Fruit fly (Drosophila melanogaster) whole organism, embryonic: ENCODE results near the gene Ptp4E.
A peak's percentile ranks its signal among the peaks of the same experiment; 100 is the strongest.

Experiments used
- Aef1 ChIP-seq: fragments of 200-800 bp; sonication (Bioruptor generic); IDR thresholded peaks from 3 replicates; pipeline ENCODE4 v1.3.6; 2022; ENCODE audit warnings: missing biosample characterization, missing genetic modification characterization
- Awh ChIP-seq: fragments of 200-800 bp; sonication (Bioruptor generic); IDR thresholded peaks from 2 replicates; pipeline ENCODE4, ENCODE4 v1.3.6; 2022; ENCODE audit warnings: missing biosample characterization, missing genetic modification characterization
- BEAF-32 ChIP-seq: fragments of 200-800 bp; sonication (Bioruptor generic); optimal IDR thresholded peaks from 3 replicates; lab custom pipeline; 2017; ENCODE audit warnings: missing biosample characterization, missing genetic modification characterization, mild to moderate bottlenecking, moderate library complexity, missing genetic modification reagents
- Bteb2 ChIP-seq: fragments of 200-800 bp; sonication (Bioruptor generic); optimal IDR thresholded peaks from 2 replicates; lab custom pipeline; 2016; ENCODE audit warnings: missing biosample characterization, missing genetic modification characterization
- CG10431 ChIP-seq: fragments of 200-800 bp; sonication (Bioruptor generic); optimal IDR thresholded peaks from 3 replicates; lab custom pipeline; 2018; ENCODE audit warnings: missing biosample characterization, mild to moderate bottlenecking, missing genetic modification characterization
- CG13424 ChIP-seq: fragments of 200-800 bp; sonication (Bioruptor generic); optimal IDR thresholded peaks from 2 replicates; lab custom pipeline; 2019; ENCODE audit warnings: missing biosample characterization, mild to moderate bottlenecking, missing genetic modification characterization, moderate library complexity
- CG16779 ChIP-seq: fragments of 200-800 bp; sonication (Bioruptor generic); IDR thresholded peaks from 2 replicates; pipeline ENCODE4 v1.3.6; 2022; ENCODE audit warnings: missing biosample characterization, missing genetic modification characterization
- CG17328 ChIP-seq: fragments of 200-800 bp; sonication (Bioruptor generic); IDR thresholded peaks from 2 replicates; pipeline ENCODE4 v1.3.6; 2022; ENCODE audit warnings: missing biosample characterization, missing genetic modification characterization
- CG17359 ChIP-seq: fragments of 200-800 bp; sonication (Bioruptor generic); optimal IDR thresholded peaks from 3 replicates; lab custom pipeline; 2018; ENCODE audit warnings: missing biosample characterization, mild to moderate bottlenecking, missing genetic modification characterization, moderate library complexity
- CG18262 ChIP-seq: fragments of 200-800 bp; optimal IDR thresholded peaks from 3 replicates; lab custom pipeline; 2019; ENCODE audit warnings: missing biosample characterization, mild to moderate bottlenecking, missing genetic modification characterization, moderate library complexity
- CG2889 ChIP-seq: fragments of 200-800 bp; sonication (Bioruptor generic); IDR thresholded peaks from 3 replicates; pipeline ENCODE4 v1.3.6; 2022; ENCODE audit warnings: missing biosample characterization, missing genetic modification characterization
- CG30020 ChIP-seq: fragments of 200-800 bp; optimal IDR thresholded peaks from 2 replicates; lab custom pipeline; 2019; ENCODE audit warnings: missing biosample characterization, mild to moderate bottlenecking, missing genetic modification characterization, moderate library complexity
- CG3281 ChIP-seq: fragments of 200-800 bp; sonication (Bioruptor generic); optimal IDR thresholded peaks from 3 replicates; lab custom pipeline; 2017; ENCODE audit warnings: missing biosample characterization, mild to moderate bottlenecking, missing genetic modification characterization
- CG33557 ChIP-seq: fragments of 200-800 bp; sonication (Bioruptor generic); optimal IDR thresholded peaks from 2 replicates; lab custom pipeline; 2019; ENCODE audit warnings: missing biosample characterization, mild to moderate bottlenecking, missing genetic modification characterization, moderate library complexity
- CG3726 ChIP-seq: fragments of 200-800 bp; sonication (Bioruptor generic); IDR thresholded peaks from 3 replicates; pipeline ENCODE4, ENCODE4 v1.3.6; 2022; ENCODE audit warnings: missing biosample characterization, missing genetic modification characterization
- CG3995 ChIP-seq: fragments of 200-800 bp; sonication (Bioruptor generic); optimal IDR thresholded peaks from 3 replicates; lab custom pipeline; 2016; ENCODE audit warnings: missing biosample characterization, missing genetic modification characterization
- CG4328 ChIP-seq: fragments of 200-800 bp; sonication (Bioruptor generic); optimal IDR thresholded peaks from 3 replicates; lab custom pipeline; 2017; ENCODE audit warnings: missing biosample characterization, missing genetic modification reagents, missing genetic modification characterization
- CG7987 ChIP-seq: fragments of 200-800 bp; sonication (Bioruptor generic); optimal IDR thresholded peaks from 2 replicates; lab custom pipeline; 2018; ENCODE audit warnings: missing biosample characterization, mild to moderate bottlenecking, missing genetic modification characterization, moderate library complexity
- CG8924 ChIP-seq: fragments of 200-800 bp; optimal IDR thresholded peaks from 3 replicates; lab custom pipeline; 2019; ENCODE audit warnings: missing biosample characterization, mild to moderate bottlenecking, missing genetic modification characterization, moderate library complexity
- D19A ChIP-seq: fragments of 200-800 bp; optimal IDR thresholded peaks from 3 replicates; lab custom pipeline; 2019; ENCODE audit warnings: missing biosample characterization, mild to moderate bottlenecking, missing genetic modification characterization, moderate library complexity
- Doc3 ChIP-seq: fragments of 200-800 bp; sonication (Bioruptor generic); IDR thresholded peaks from 3 replicates; pipeline ENCODE4 v1.3.6; 2022; ENCODE audit warnings: missing biosample characterization, missing genetic modification characterization; ENCODE audit not compliant: partially characterized antibody
- HHEX ChIP-seq: fragments of 200-800 bp; sonication (Bioruptor generic); optimal IDR thresholded peaks from 3 replicates; lab custom pipeline; 2017; ENCODE audit warnings: missing biosample characterization, mild to moderate bottlenecking, missing genetic modification characterization, missing genetic modification reagents
- Lim3 ChIP-seq: fragments of 200-800 bp; sonication (Bioruptor generic); IDR thresholded peaks from 2 replicates; pipeline ENCODE4 v1.3.6; 2022; ENCODE audit warnings: missing biosample characterization, missing genetic modification characterization
- Rfx ChIP-seq: fragments of 200-800 bp; sonication (Bioruptor generic); IDR thresholded peaks from 2 replicates; pipeline ENCODE4 v1.3.6; 2022; ENCODE audit warnings: missing biosample characterization, missing genetic modification characterization
- Side ChIP-seq: fragments of 200-800 bp; sonication (Bioruptor generic); optimal IDR thresholded peaks from 2 replicates; lab custom pipeline; 2016; ENCODE audit warnings: missing biosample characterization, missing genetic modification characterization
- Sry-δ ChIP-seq: fragments of 200-800 bp; sonication (Bioruptor generic); optimal IDR thresholded peaks from 2 replicates; lab custom pipeline; 2016; ENCODE audit warnings: missing biosample characterization, missing genetic modification characterization
- Stat92E ChIP-seq, 3 experiments: fragments of >200 bp in 2 of 3; fragments of 200-800 bp in 1 of 3; sonication (Bioruptor generic) in 1 of 3; optimal IDR thresholded peaks; 2 replicates each; lab custom pipeline; 2017 to 2019; ENCODE audit warnings: missing biosample characterization in 3 of 3, missing genetic modification characterization in 3 of 3, mild to moderate bottlenecking in 1 of 3, moderate library complexity in 1 of 3
- ab ChIP-seq: fragments of 200-800 bp; sonication (Bioruptor generic); optimal IDR thresholded peaks from 2 replicates; lab custom pipeline; 2016; ENCODE audit warnings: missing biosample characterization, missing genetic modification characterization
- aop ChIP-seq: fragments of 200-800 bp; sonication (Bioruptor generic); IDR thresholded peaks from 2 replicates; pipeline ENCODE4 v1.3.6; 2022; ENCODE audit warnings: missing biosample characterization, missing genetic modification characterization
- ash1 ChIP-seq: fragments of 200-800 bp; sonication (Bioruptor generic); optimal IDR thresholded peaks from 2 replicates; lab custom pipeline; 2018; ENCODE audit warnings: missing biosample characterization, mild to moderate bottlenecking, missing genetic modification characterization
- chif ChIP-seq, 2 experiments: fragments of 200-800 bp; sonication (Bioruptor generic); optimal IDR thresholded peaks; 3 replicates each; lab custom pipeline; 2016; ENCODE audit warnings: missing biosample characterization in 2 of 2, missing genetic modification characterization in 2 of 2
- chn ChIP-seq: fragments of 200-800 bp; sonication (Bioruptor generic); optimal IDR thresholded peaks from 2 replicates; lab custom pipeline; 2016; ENCODE audit warnings: missing biosample characterization, missing genetic modification characterization
- dimm ChIP-seq: fragments of 200-800 bp; sonication (Bioruptor generic); IDR thresholded peaks from 2 replicates; pipeline ENCODE4 v1.3.6; 2022; ENCODE audit warnings: missing biosample characterization, missing genetic modification characterization
- dysf ChIP-seq: fragments of 200-800 bp; sonication (Bioruptor generic); IDR thresholded peaks from 3 replicates; pipeline ENCODE4 v1.3.6; 2022; ENCODE audit warnings: missing biosample characterization, missing genetic modification characterization
- eve ChIP-seq, 2 experiments: fragments of >200 bp; optimal IDR thresholded peaks; 2 replicates each; lab custom pipeline; 2017; ENCODE audit warnings: missing biosample characterization in 2 of 2, missing genetic modification characterization in 2 of 2
- exex ChIP-seq: fragments of 200-800 bp; sonication (Bioruptor generic); optimal IDR thresholded peaks from 4 replicates; lab custom pipeline; 2018; ENCODE audit warnings: missing biosample characterization, mild to moderate bottlenecking, missing genetic modification characterization, moderate library complexity
- ham ChIP-seq: fragments of 200-800 bp; sonication (Bioruptor generic); IDR thresholded peaks from 2 replicates; pipeline ENCODE4 v1.3.6; 2022; ENCODE audit warnings: missing biosample characterization, missing genetic modification characterization
- hkb ChIP-seq, 2 experiments: fragments of 200-800 bp in 1 of 2; fragments of >200 bp in 1 of 2; sonication (Bioruptor generic) in 1 of 2; IDR thresholded peaks in 1 of 2; optimal IDR thresholded peaks in 1 of 2; 2 replicates each; pipeline versions ENCODE4 v1.3.6 to Lab custom; 2017 to 2022; ENCODE audit warnings: missing biosample characterization in 1 of 2, missing genetic modification characterization in 1 of 2
- inv ChIP-seq: fragments of 200-800 bp; sonication (Bioruptor generic); IDR thresholded peaks from 2 replicates; pipeline ENCODE4 v1.3.6; 2022; ENCODE audit warnings: missing biosample characterization, missing genetic modification characterization; ENCODE audit not compliant: partially characterized antibody
- jumu ChIP-seq: fragments of 200-800 bp; sonication (Bioruptor generic); optimal IDR thresholded peaks from 3 replicates; lab custom pipeline; 2016; ENCODE audit warnings: missing biosample characterization, missing genetic modification characterization
- lab ChIP-seq: fragments of 200-800 bp; sonication (Bioruptor generic); optimal IDR thresholded peaks from 3 replicates; lab custom pipeline; 2017; ENCODE audit warnings: missing biosample characterization, missing genetic modification characterization, mild to moderate bottlenecking, moderate library complexity, missing genetic modification reagents
- mld ChIP-seq: fragments of 200-800 bp; sonication (Bioruptor generic); IDR thresholded peaks from 3 replicates; pipeline ENCODE4 v1.3.6; 2022; ENCODE audit warnings: missing biosample characterization, missing genetic modification characterization; ENCODE audit not compliant: partially characterized antibody
- nom ChIP-seq: fragments of 200-800 bp; sonication (Bioruptor generic); optimal IDR thresholded peaks from 2 replicates; lab custom pipeline; 2017; ENCODE audit warnings: missing biosample characterization, missing genetic modification characterization, mild to moderate bottlenecking, moderate library complexity, missing genetic modification reagents
- psq ChIP-seq: fragments of 200-800 bp; sonication (Bioruptor generic); optimal IDR thresholded peaks from 2 replicates; lab custom pipeline; 2017; ENCODE audit warnings: missing biosample characterization, missing genetic modification characterization
- rib ChIP-seq: fragments of 200-800 bp; sonication (Bioruptor generic); IDR thresholded peaks from 2 replicates; pipeline ENCODE4 v1.3.6; 2022; ENCODE audit warnings: missing biosample characterization, missing genetic modification characterization
- sc ChIP-seq, 3 experiments: fragments of >200 bp in 2 of 3; fragments of 200-800 bp in 1 of 3; sonication (Bioruptor generic) in 1 of 3; optimal IDR thresholded peaks; 2 replicates in 2 of 3; 3 replicates in 1 of 3; lab custom pipeline; 2017; ENCODE audit warnings: mild to moderate bottlenecking in 1 of 3, missing biosample characterization in 1 of 3, missing genetic modification characterization in 1 of 3, missing genetic modification reagents in 1 of 3
- sens ChIP-seq: fragments of 200-800 bp; sonication (Bioruptor generic); peaks from one replicate; lab custom pipeline; 2016; ENCODE audit warnings: missing biosample characterization, missing genetic modification characterization
- sqz ChIP-seq: fragments of 200-800 bp; sonication (Bioruptor generic); optimal IDR thresholded peaks from 3 replicates; lab custom pipeline; 2018; ENCODE audit warnings: missing biosample characterization, mild to moderate bottlenecking, missing genetic modification characterization
- usp ChIP-seq: fragments of >200 bp; optimal IDR thresholded peaks from 2 replicates; lab custom pipeline; 2017; ENCODE audit warnings: missing biosample characterization, missing genetic modification characterization
- zfh1 ChIP-seq: fragments of 200-800 bp; sonication (Bioruptor generic); IDR thresholded peaks from 3 replicates; pipeline ENCODE4 v1.3.6; 2022; ENCODE audit warnings: missing biosample characterization, missing genetic modification characterization

Gene Ptp4E

DNA sequence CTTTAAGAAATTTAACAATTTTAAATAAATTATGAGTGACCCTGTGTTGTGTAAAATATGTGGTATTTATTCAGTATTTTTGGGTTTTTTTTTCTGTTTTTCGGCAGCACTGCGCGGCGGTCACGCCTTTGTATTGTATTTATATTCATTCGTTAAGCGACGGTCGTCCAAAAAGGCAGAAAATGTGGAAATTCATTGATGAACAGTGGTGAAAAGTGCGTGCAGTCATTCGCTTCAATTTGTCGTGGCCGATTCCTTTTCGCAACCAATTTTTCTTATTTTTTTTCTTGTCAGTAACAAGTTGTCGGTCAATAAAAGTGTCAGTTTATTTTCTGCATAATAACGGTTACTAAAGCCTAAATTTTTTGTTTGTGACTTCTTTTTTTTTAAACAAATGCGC is at the start of gene Ptp4E (continued):
- TF ChIP-seq nom (peak; percentile 47), CG17328 (0 out of 2 replicates have a peak, but pooled peaks have one; percentile 30), CG30020 (tag; lab: Kevin White, UChicago) (no peak), CG13424 (tag; lab: Kevin White, UChicago) (no peak), CG2889 (GFP tag; lab: Robert Waterston, UW) (no peak), CG16779 (GFP tag; lab: Robert Waterston, UW) (no peak), aop (no peak), CG8924 (tag; lab: Kevin White, UChicago) (peak; percentile 45), CG7987 (peak; percentile 12), jumu (GFP tag; lab: Kevin White, UChicago) (no peak), Doc3 (no peak), CG3726 (GFP tag; lab: Robert Waterston, UW) (no peak), exex (tag; lab: Kevin White, UChicago) (no peak), Sry-δ (no peak), inv (GFP tag; lab: Robert Waterston, UW) (no peak), CG10431 (peak; percentile 44), HHEX (GFP tag; lab: Kevin White, UChicago) (no peak), zfh1 (GFP tag; lab: Robert Waterston, UW) (peak; percentile 15; the same call in 1 of the 3 replicates), hkb (optimal IDR thresholded peaks at IDR 0.05; lab: Kevin White, UChicago) (no peak), hkb (GFP tag; IDR thresholded peaks at IDR 0.05; lab: Robert Waterston, UW) (no peak), CG18262 (tag; lab: Kevin White, UChicago) (no peak), rib (GFP tag; lab: Robert Waterston, UW) (no peak), ham (GFP tag; lab: Robert Waterston, UW) (no peak), mld (GFP tag; lab: Robert Waterston, UW) (0 out of 3 replicates have a peak, but pooled peaks have one; percentile 36), sqz (no peak), dysf (GFP tag; lab: Robert Waterston, UW) (no peak), BEAF-32 (GFP tag; lab: Kevin White, UChicago) (peak; percentile 32), D19A (tag; lab: Kevin White, UChicago) (no peak), usp (GFP tag; lab: Kevin White, UChicago) (no peak), CG4328 (GFP tag; lab: Kevin White, UChicago) (no peak), psq (GFP tag; lab: Kevin White, UChicago) (peak; percentile 36), Bteb2 (GFP tag; lab: Kevin White, UChicago) (no peak), chn (GFP tag; lab: Kevin White, UChicago) (no peak), ash1 (GFP tag; lab: Kevin White, UChicago) (no peak), chif (GFP tag; optimal IDR thresholded peaks at IDR 0.05; lab: Kevin White, UChicago) (no peak), Awh (no peak), lab (GFP tag; lab: Kevin White, UChicago) (peak; percentile 4), CG17359 (peak; percentile 23), Side (GFP tag; lab: Kevin White, UChicago) (no peak), sens (GFP tag; lab: Kevin White, UChicago) (peak; percentile 86), CG3995 (GFP tag; lab: Kevin White, UChicago) (peak; percentile 30), Stat92E (GFP tag; optimal IDR thresholded peaks at IDR 0.05; lab: Kevin White, UChicago) (peak in 1 of 3 experiments; percentile 41), ab (no peak), sc (optimal IDR thresholded peaks at IDR 0.05; lab: Kevin White, UChicago) (no peak), sc (GFP tag; optimal IDR thresholded peaks at IDR 0.05; lab: Kevin White, UChicago) (no peak), Aef1 (GFP tag; lab: Robert Waterston, UW) (no peak), CG3281 (GFP tag; lab: Kevin White, UChicago) (peak; percentile 8), dimm (GFP tag; lab: Robert Waterston, UW) (no peak), CG33557 (GFP tag; lab: Kevin White, UChicago) (no peak), Rfx (peak; percentile 18; the same call in 1 of the 2 replicates), eve (GFP tag; optimal IDR thresholded peaks at IDR 0.05; lab: Kevin White, UChicago) (peak in 1 of 2 experiments; percentile 61), Lim3 (GFP tag; lab: Robert Waterston, UW) (no peak)
